Worm (Caenorhabditis elegans) whole organism, early embryonic: ENCODE measurements around the gene mbl-1.

Experiments
- B0310.2 ChIP-seq: sonication (generic microtip); optimal IDR thresholded peaks from 2 replicates; lab custom pipeline; 2016; ENCODE audit warnings: mild to moderate bottlenecking, missing genetic modification characterization, missing compliant biosample characterization
- F13C5.2 ChIP-seq: sonication (generic microtip); optimal IDR thresholded peaks from 2 replicates; lab custom pipeline; 2017; ENCODE audit warnings: mild to moderate bottlenecking, missing genetic modification characterization, inconsistent platforms, missing compliant biosample characterization
- aly-1 ChIP-seq: sonication (generic microtip); optimal IDR thresholded peaks from 2 replicates; lab custom pipeline; 2016; ENCODE audit warnings: missing genetic modification characterization, missing compliant biosample characterization
- ama-1 ChIP-seq: fragments of 150-350 bp; optimal IDR thresholded peaks from 2 replicates; lab custom pipeline; 2014
- ceh-13 ChIP-seq: fragments of 200-800 bp; sonication (Bioruptor generic); optimal IDR thresholded peaks from 2 replicates; lab custom pipeline; 2018; ENCODE audit warnings: mild to moderate bottlenecking, missing genetic modification characterization, missing compliant biosample characterization
- hmg-4 ChIP-seq: fragments of 200-800 bp; sonication (Bioruptor generic); optimal IDR thresholded peaks from 2 replicates; lab custom pipeline; 2018; ENCODE audit warnings: mild to moderate bottlenecking, missing genetic modification characterization, missing compliant biosample characterization
- pes-1 ChIP-seq: fragments of 200-800 bp; sonication (Bioruptor generic); IDR thresholded peaks from 2 replicates; pipeline ENCODE4 v1.3.6; 2022; ENCODE audit warnings: missing genetic modification reagents, missing genetic modification characterization, missing compliant biosample characterization
- scrt-1 ChIP-seq: fragments of 200-800 bp; sonication (Bioruptor generic); IDR thresholded peaks from 2 replicates; pipeline ENCODE4 v1.3.6; 2022; ENCODE audit warnings: missing genetic modification characterization, missing compliant biosample characterization
- tra-4 ChIP-seq: sonication (generic microtip); optimal IDR thresholded peaks from 2 replicates; lab custom pipeline; 2017; ENCODE audit warnings: missing genetic modification characterization, missing compliant biosample characterization

DNA sequence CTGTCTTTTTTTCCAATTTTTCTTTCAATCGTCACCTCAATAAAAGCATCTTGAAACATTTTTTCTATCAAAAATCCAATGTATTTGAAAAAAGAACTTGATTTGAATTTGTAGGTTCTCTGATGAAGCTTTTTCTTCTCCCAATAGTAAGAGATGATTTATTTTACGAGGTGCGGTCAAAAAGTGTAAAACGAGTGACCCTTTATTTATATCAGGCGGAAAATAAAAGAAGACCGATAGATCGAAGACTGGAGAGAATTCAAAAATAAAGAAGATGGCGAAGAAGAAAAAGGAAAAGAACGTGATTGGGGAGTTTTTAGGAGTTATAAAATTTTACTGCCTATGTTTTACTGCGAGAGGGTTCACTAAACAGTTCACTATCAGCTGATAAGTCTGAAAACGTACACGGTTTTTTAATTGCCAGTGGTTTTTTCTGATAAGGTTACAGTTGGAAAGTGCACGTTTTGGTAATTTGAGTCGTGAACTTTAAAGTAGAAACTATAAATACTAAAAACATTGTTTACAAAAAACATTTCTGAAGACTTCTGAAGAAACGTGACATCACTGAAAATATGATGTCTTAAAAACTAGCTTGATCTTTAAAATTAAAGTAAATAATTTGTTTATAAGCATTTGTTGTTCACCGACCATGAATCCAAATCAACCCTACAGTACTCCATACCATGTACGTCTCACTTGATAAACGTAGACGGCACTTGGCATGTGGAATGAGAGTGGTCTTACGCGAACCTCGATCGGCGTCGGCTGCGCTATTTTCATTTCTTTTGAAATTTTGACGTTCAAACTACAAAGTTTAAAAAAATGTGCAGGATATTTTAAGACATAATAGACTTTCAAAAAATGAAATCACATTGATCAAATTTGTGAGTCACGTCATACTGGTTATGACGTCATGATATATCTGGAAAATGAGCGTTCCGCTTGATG, 77.7 kb downstream of the mbl-1 start:
- TF ChIP-seq B0310.2 (no peak), ama-1 (no peak), ceh-13 (GFP tag; lab: Kevin White, UChicago) (no peak), tra-4 (tag; lab: Kevin White, UChicago) (no peak), pes-1 (GFP tag; lab: Robert Waterston, UW) (no peak), hmg-4 (GFP tag; lab: Kevin White, UChicago) (no peak), F13C5.2 (no peak), scrt-1 (GFP tag; lab: Robert Waterston, UW) (no peak), aly-1 (tag; lab: Kevin White, UChicago) (no peak)
